Worm (Caenorhabditis elegans) whole organism, L1 larva: Measurements from ENCODE around the gene hnd-1.

Source experiments
- C04F5.9 ChIP-seq: sonication (generic microtip); optimal IDR thresholded peaks from 2 replicates; lab custom pipeline; 2016; ENCODE audit warnings: missing genetic modification characterization, missing compliant biosample characterization
- aly-2 ChIP-seq: fragments of 150-350 bp; optimal IDR thresholded peaks from 2 replicates; lab custom pipeline; 2014; ENCODE audit warnings: missing biosample characterization, missing genetic modification characterization
- ama-1 ChIP-seq: fragments of 150-350 bp; optimal IDR thresholded peaks from 2 replicates; lab custom pipeline; 2014
- ceh-63 ChIP-seq: fragments of 200-800 bp; sonication (Bioruptor generic); optimal IDR thresholded peaks from 2 replicates; lab custom pipeline; 2018; ENCODE audit warnings: mild to moderate bottlenecking, missing genetic modification characterization, missing compliant biosample characterization
- ceh-8 ChIP-seq: fragments of 200-800 bp; sonication (Bioruptor generic); optimal IDR thresholded peaks from 2 replicates; lab custom pipeline; 2018; ENCODE audit warnings: mild to moderate bottlenecking, missing genetic modification characterization, moderate library complexity, missing compliant biosample characterization
- ceh-88 ChIP-seq: fragments of 200-800 bp; sonication (Bioruptor generic); IDR thresholded peaks from 2 replicates; pipeline ENCODE4 v1.3.6; 2022; ENCODE audit warnings: missing genetic modification characterization, missing compliant biosample characterization
- ces-1 ChIP-seq: fragments of 150-350 bp; optimal IDR thresholded peaks from 2 replicates; lab custom pipeline; 2014; ENCODE audit warnings: missing biosample characterization, missing genetic modification reagents, missing genetic modification characterization
- dpl-1 ChIP-seq, 3 experiments: fragments of 150-350 bp in 2 of 3; sonication (generic microtip) in 1 of 3; optimal IDR thresholded peaks; 2 replicates each; lab custom pipeline; 2014 to 2017; ENCODE audit warnings: missing biosample characterization in 3 of 3, missing genetic modification characterization in 3 of 3, missing genetic modification reagents in 3 of 3
- dsc-1 ChIP-seq: sonication (generic microtip); optimal IDR thresholded peaks from 2 replicates; lab custom pipeline; 2016; ENCODE audit warnings: mild to moderate bottlenecking, missing genetic modification characterization, missing compliant biosample characterization
- efl-1 ChIP-seq, 4 experiments: fragments of 150-350 bp; optimal IDR thresholded peaks in 3 of 4; peaks in 1 of 4; 1 replicate in 1 of 4; 2 replicates in 3 of 4; lab custom pipeline; 2014; ENCODE audit warnings: missing biosample characterization in 2 of 4, missing genetic modification characterization in 2 of 4, missing genetic modification reagents in 2 of 4
- efl-3 ChIP-seq: fragments of 200-800 bp; sonication (Bioruptor generic); optimal IDR thresholded peaks from 2 replicates; lab custom pipeline; 2018; ENCODE audit warnings: mild to moderate bottlenecking, missing genetic modification characterization, missing compliant biosample characterization
- egl-13 ChIP-seq: sonication (generic microtip); optimal IDR thresholded peaks from 2 replicates; lab custom pipeline; 2016; ENCODE audit warnings: missing genotype, missing genetic modification reagents, missing genetic modification characterization, missing compliant biosample characterization
- elt-3 ChIP-seq, 6 experiments: fragments of 150-350 bp in 1 of 6; sonication (generic microtip); optimal IDR thresholded peaks; 2 replicates each; lab custom pipeline; 2017 to 2018; ENCODE audit warnings: missing biosample characterization in 6 of 6, missing genetic modification characterization in 6 of 6, inconsistent platforms in 1 of 6
- fkh-4 ChIP-seq: sonication (generic microtip); optimal IDR thresholded peaks from 2 replicates; lab custom pipeline; 2016; ENCODE audit warnings: missing compliant biosample characterization, missing genetic modification characterization, borderline replicate concordance
- grh-1 ChIP-seq: fragments of 200-800 bp; sonication (Bioruptor generic); IDR thresholded peaks from 2 replicates; pipeline ENCODE4 v1.3.6; 2022; ENCODE audit warnings: missing genetic modification reagents, missing genetic modification characterization, missing compliant biosample characterization
- irx-1 ChIP-seq: sonication (generic microtip); optimal IDR thresholded peaks from 2 replicates; lab custom pipeline; 2016; ENCODE audit warnings: missing genetic modification characterization, missing compliant biosample characterization
- isw-1 ChIP-seq: fragments of 200-800 bp; sonication (Bioruptor generic); IDR thresholded peaks from 2 replicates; pipeline ENCODE4 v1.3.6; 2022; ENCODE audit warnings: missing genetic modification characterization, missing compliant biosample characterization
- jun-1 ChIP-seq: fragments of 150-350 bp; optimal IDR thresholded peaks from 2 replicates; lab custom pipeline; 2014; ENCODE audit warnings: missing biosample characterization, missing genetic modification reagents, missing genetic modification characterization
- lin-13 ChIP-seq: fragments of 150-350 bp; optimal IDR thresholded peaks from 2 replicates; lab custom pipeline; 2014; ENCODE audit warnings: missing biosample characterization, missing genetic modification reagents, missing genetic modification characterization
- lin-15B ChIP-seq: fragments of 150-350 bp; sonication (generic microtip); optimal IDR thresholded peaks from 3 replicates; lab custom pipeline; 2014; ENCODE audit warnings: missing biosample characterization, missing genetic modification characterization
- lsy-2 ChIP-seq, 2 experiments: fragments of 150-350 bp; optimal IDR thresholded peaks; 2 replicates each; lab custom pipeline; 2014; ENCODE audit warnings: missing biosample characterization in 2 of 2, missing genetic modification characterization in 2 of 2
- mdl-1 ChIP-seq, 2 experiments: fragments of 150-350 bp; optimal IDR thresholded peaks; 2 replicates each; lab custom pipeline; 2014 to 2017; ENCODE audit warnings: missing biosample characterization in 2 of 2, missing genetic modification characterization in 2 of 2, inconsistent platforms in 1 of 2
- nhr-12 ChIP-seq: sonication (generic microtip); optimal IDR thresholded peaks from 2 replicates; lab custom pipeline; 2017; ENCODE audit warnings: missing biosample characterization, missing genetic modification characterization
- nhr-19 ChIP-seq: fragments of 200-800 bp; sonication (Bioruptor generic); conservative IDR thresholded peaks from 2 replicates; pipeline ENCODE4 v1.3.6; 2022; ENCODE audit warnings: missing genetic modification characterization, missing compliant biosample characterization
- nhr-20 ChIP-seq: sonication (generic microtip); optimal IDR thresholded peaks from 2 replicates; lab custom pipeline; 2016; ENCODE audit warnings: mild to moderate bottlenecking, missing genetic modification characterization, missing compliant biosample characterization
- nhr-47 ChIP-seq: sonication (generic microtip); optimal IDR thresholded peaks from 2 replicates; lab custom pipeline; 2016; ENCODE audit warnings: mild to moderate bottlenecking, missing genetic modification characterization, moderate library complexity, missing compliant biosample characterization
- nhr-71 ChIP-seq: sonication (generic microtip); optimal IDR thresholded peaks from 2 replicates; lab custom pipeline; 2016; ENCODE audit warnings: mild to moderate bottlenecking, missing genetic modification characterization, moderate library complexity, missing compliant biosample characterization
- nhr-77 ChIP-seq: fragments of 150-350 bp; optimal IDR thresholded peaks from 2 replicates; lab custom pipeline; 2014; ENCODE audit warnings: missing biosample characterization, missing genetic modification characterization
- nhr-84 ChIP-seq: sonication (generic microtip); optimal IDR thresholded peaks from 2 replicates; lab custom pipeline; 2017; ENCODE audit warnings: missing biosample characterization, missing genetic modification characterization
- nhr-85 ChIP-seq: sonication (generic microtip); peaks from one replicate; lab custom pipeline; 2016; ENCODE audit warnings: missing genetic modification characterization, inconsistent platforms, missing compliant biosample characterization
- pag-3 ChIP-seq: sonication (generic microtip); optimal IDR thresholded peaks from 2 replicates; lab custom pipeline; 2017; ENCODE audit warnings: missing genetic modification characterization, mild to moderate bottlenecking, missing compliant biosample characterization, antibody characterized with exemption, borderline replicate concordance; ENCODE audit not compliant: insufficient read depth
- pax-3 ChIP-seq: fragments of 200-800 bp; sonication (Bioruptor generic); optimal IDR thresholded peaks from 2 replicates; lab custom pipeline; 2018; ENCODE audit warnings: mild to moderate bottlenecking, missing genetic modification characterization, moderate library complexity, missing compliant biosample characterization
- pqm-1 ChIP-seq: sonication (generic microtip); optimal IDR thresholded peaks from 3 replicates; lab custom pipeline; 2017; ENCODE audit warnings: missing biosample characterization, missing genetic modification characterization
- rnt-1 ChIP-seq: sonication (generic microtip); optimal IDR thresholded peaks from 2 replicates; lab custom pipeline; 2016; ENCODE audit warnings: mild to moderate bottlenecking, missing genetic modification characterization, moderate library complexity, missing compliant biosample characterization
- skn-1 ChIP-seq: fragments of 150-350 bp; optimal IDR thresholded peaks from 2 replicates; lab custom pipeline; 2014; ENCODE audit warnings: missing biosample characterization, missing genetic modification characterization
- snu-23 ChIP-seq: sonication (generic microtip); optimal IDR thresholded peaks from 2 replicates; lab custom pipeline; 2016; ENCODE audit warnings: missing genetic modification characterization, missing compliant biosample characterization
- sptf-1 ChIP-seq: fragments of 150-350 bp; optimal IDR thresholded peaks from 2 replicates; lab custom pipeline; 2014; ENCODE audit warnings: missing biosample characterization, missing genetic modification characterization
- sup-37 ChIP-seq: fragments of 200-800 bp; sonication (Bioruptor generic); optimal IDR thresholded peaks from 2 replicates; lab custom pipeline; 2018; ENCODE audit warnings: mild to moderate bottlenecking, missing genetic modification characterization, missing compliant biosample characterization
- swsn-7 ChIP-seq: sonication (generic microtip); optimal IDR thresholded peaks from 2 replicates; lab custom pipeline; 2016; ENCODE audit warnings: missing genetic modification characterization, missing compliant biosample characterization
- tbx-2 ChIP-seq: sonication (generic microtip); optimal IDR thresholded peaks from 2 replicates; lab custom pipeline; 2016; ENCODE audit warnings: missing genetic modification characterization, missing compliant biosample characterization
- tlp-1 ChIP-seq: fragments of 150-350 bp; optimal IDR thresholded peaks from 2 replicates; lab custom pipeline; 2014; ENCODE audit warnings: missing biosample characterization, missing genetic modification characterization
- unc-130 ChIP-seq: fragments of 150-350 bp; optimal IDR thresholded peaks from 2 replicates; lab custom pipeline; 2017; ENCODE audit warnings: missing biosample characterization, missing genetic modification characterization, inconsistent platforms
- unc-86 ChIP-seq: sonication (generic microtip); optimal IDR thresholded peaks from 2 replicates; lab custom pipeline; 2016; ENCODE audit warnings: missing genetic modification characterization, missing compliant biosample characterization
- vab-15 ChIP-seq: sonication (generic microtip); optimal IDR thresholded peaks from 2 replicates; lab custom pipeline; 2017; ENCODE audit warnings: missing genotype, mild to moderate bottlenecking, missing genetic modification characterization, missing compliant biosample characterization
- xbp-1 ChIP-seq: sonication (generic microtip); optimal IDR thresholded peaks from 2 replicates; lab custom pipeline; 2016; ENCODE audit warnings: missing genetic modification characterization, missing compliant biosample characterization
- zag-1 ChIP-seq: fragments of 150-350 bp; optimal IDR thresholded peaks from 2 replicates; lab custom pipeline; 2014; ENCODE audit warnings: missing biosample characterization, missing genetic modification characterization
- zip-4 ChIP-seq: fragments of 200-800 bp; sonication (Bioruptor generic); optimal IDR thresholded peaks from 2 replicates; lab custom pipeline; 2018; ENCODE audit warnings: mild to moderate bottlenecking, missing genetic modification characterization, moderate library complexity, missing compliant biosample characterization
- ztf-11 ChIP-seq, 2 experiments: sonication (generic microtip); optimal IDR thresholded peaks; 2 replicates each; lab custom pipeline; 2016 to 2017; ENCODE audit warnings: missing genetic modification characterization in 2 of 2, missing biosample characterization in 1 of 2, missing compliant biosample characterization in 1 of 2
- ztf-4 ChIP-seq: fragments of 150-350 bp; optimal IDR thresholded peaks from 2 replicates; lab custom pipeline; 2014; ENCODE audit warnings: missing biosample characterization, missing genetic modification characterization

Gene hnd-1

ce11 chrX:11643767-11644235 lies 40.6 kb upstream of the hnd-1 start, which contains the start of gene sto-4 (continued):
- TF ChIP-seq ceh-8 (GFP tag; lab: Kevin White, UChicago), result peak; percentile 95
- peak; percentile 55 for TF ChIP-seq isw-1 (GFP tag; lab: Robert Waterston, UW)
- peak; percentile 75 for TF ChIP-seq nhr-19 (GFP tag; lab: Robert Waterston, UW)
- peak; percentile 55 for TF ChIP-seq ztf-4 (tag; lab: Kevin White, UChicago)
- TF ChIP-seq pax-3 (tag; lab: Kevin White, UChicago), result peak; percentile 92
- TF ChIP-seq unc-86 (tag; lab: Kevin White, UChicago), result peak; percentile 90
- peak; percentile 9 to 57 for TF ChIP-seq lsy-2 (tag; optimal IDR thresholded peaks at IDR 0.05; lab: Kevin White, UChicago)
- TF ChIP-seq xbp-1 (tag; lab: Kevin White, UChicago), result peak; percentile 69
- TF ChIP-seq swsn-7 (tag; lab: Kevin White, UChicago), result peak; percentile 83
- peak; percentile 99 for TF ChIP-seq nhr-85 (tag; lab: Kevin White, UChicago)
- TF ChIP-seq grh-1 (GFP tag; lab: Robert Waterston, UW), result peak; percentile 78
- peak; percentile 83 for TF ChIP-seq zip-4 (GFP tag; lab: Kevin White, UChicago)
- TF ChIP-seq irx-1 (tag; lab: Kevin White, UChicago), result peak; percentile 76
- peak; percentile 38 for TF ChIP-seq snu-23 (GFP tag; lab: Kevin White, UChicago)
- TF ChIP-seq mdl-1 (tag; optimal IDR thresholded peaks at IDR 0.05; lab: Kevin White, UChicago), result peak in 1 of 2 experiments; percentile 21

DNA sequence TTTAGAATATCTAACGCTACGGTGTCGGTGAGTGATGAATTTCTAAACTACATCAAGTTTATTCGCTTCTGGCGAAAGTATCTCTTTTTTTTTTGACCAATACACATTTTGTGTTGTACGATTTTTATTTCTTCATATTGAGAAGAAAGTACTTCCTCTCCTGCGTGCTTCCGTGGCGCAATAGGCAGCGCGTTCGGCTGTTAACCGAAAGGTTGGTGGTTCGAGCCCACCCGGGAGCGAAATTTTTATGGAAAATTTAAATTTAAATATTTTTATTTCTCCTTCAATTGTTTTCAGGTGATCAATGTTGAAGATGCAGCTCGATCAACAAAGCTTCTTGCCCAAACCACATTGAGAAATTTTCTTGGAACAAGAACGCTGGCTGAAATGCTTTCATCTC lies 38.8 kb upstream of the hnd-1 start:
- TF ChIP-seq ces-1 (GFP tag; lab: Kevin White, UChicago), result no peak
- no peak for TF ChIP-seq vab-15 (tag; lab: Kevin White, UChicago)
- no peak for TF ChIP-seq egl-13 (tag; lab: Kevin White, UChicago)
- peak in 1 of 2 experiments; percentile 2 for TF ChIP-seq lsy-2 (tag; optimal IDR thresholded peaks at IDR 0.05; lab: Kevin White, UChicago)
- no peak for TF ChIP-seq C04F5.9 (tag; lab: Kevin White, UChicago)
- TF ChIP-seq ztf-11 (tag; optimal IDR thresholded peaks at IDR 0.05; lab: Kevin White, UChicago), result no peak
- TF ChIP-seq nhr-47, result peak; percentile 35
- no peak for TF ChIP-seq efl-1 (optimal IDR thresholded peaks at IDR 0.05; lab: Kevin White, UChicago)
- TF ChIP-seq efl-1 (GFP tag; optimal IDR thresholded peaks at IDR 0.05 in 1 of 2; lab: Kevin White, UChicago), result no peak
- TF ChIP-seq dsc-1, result no peak
- TF ChIP-seq nhr-20 (tag; lab: Kevin White, UChicago), result peak; percentile 43
- no peak for TF ChIP-seq jun-1 (tag; lab: Kevin White, UChicago)
- no peak for TF ChIP-seq sup-37 (GFP tag; lab: Kevin White, UChicago)
- TF ChIP-seq skn-1 (tag; lab: Kevin White, UChicago), result peak; percentile 20
- no peak for TF ChIP-seq ceh-88 (GFP tag; lab: Robert Waterston, UW)
- no peak for TF ChIP-seq fkh-4 (tag; lab: Kevin White, UChicago)
- no peak for TF ChIP-seq nhr-77 (tag; lab: Kevin White, UChicago)
- no peak for TF ChIP-seq ama-1 (lab: Kevin White, UChicago)
- no peak for TF ChIP-seq pqm-1 (tag; lab: Kevin White, UChicago)
- peak; percentile 35 for TF ChIP-seq rnt-1 (tag; lab: Kevin White, UChicago)
- TF ChIP-seq nhr-84 (tag; lab: Kevin White, UChicago), result no peak
- TF ChIP-seq efl-3, result no peak
- no peak for TF ChIP-seq dpl-1 (GFP tag; optimal IDR thresholded peaks at IDR 0.05; lab: Kevin White, UChicago)
- TF ChIP-seq swsn-7 (tag; lab: Kevin White, UChicago), result peak; percentile 21
- no peak for TF ChIP-seq ztf-4 (tag; lab: Kevin White, UChicago)
- no peak for TF ChIP-seq sptf-1 (tag; lab: Kevin White, UChicago)
- no peak for TF ChIP-seq tlp-1 (tag; lab: Kevin White, UChicago)
- no peak for TF ChIP-seq ceh-63 (GFP tag; lab: Kevin White, UChicago)
- TF ChIP-seq nhr-12 (tag; lab: Kevin White, UChicago), result no peak
- no peak for TF ChIP-seq xbp-1 (tag; lab: Kevin White, UChicago)
- TF ChIP-seq zag-1 (tag; lab: Kevin White, UChicago), result no peak
- no peak for TF ChIP-seq unc-130
- TF ChIP-seq nhr-19 (GFP tag; lab: Robert Waterston, UW), result peak; percentile 14; the same call in 1 of the 2 replicates
- no peak for TF ChIP-seq grh-1 (GFP tag; lab: Robert Waterston, UW)
- peak; percentile 62 for TF ChIP-seq nhr-71 (tag; lab: Kevin White, UChicago)
- no peak for TF ChIP-seq lin-15B (tag; lab: Kevin White, UChicago)
- TF ChIP-seq pag-3 (tag; lab: Kevin White, UChicago), result no peak
- TF ChIP-seq lin-13 (GFP tag; lab: Kevin White, UChicago), result no peak
- peak in 1 of 6 experiments; percentile 49 for TF ChIP-seq elt-3 (tag; optimal IDR thresholded peaks at IDR 0.05; lab: Kevin White, UChicago)
- no peak for TF ChIP-seq unc-86 (tag; lab: Kevin White, UChicago)
- peak in 1 of 2 experiments; percentile 40 for TF ChIP-seq mdl-1 (tag; optimal IDR thresholded peaks at IDR 0.05; lab: Kevin White, UChicago)
- no peak for TF ChIP-seq aly-2 (tag; lab: Kevin White, UChicago)
- TF ChIP-seq tbx-2 (tag; lab: Kevin White, UChicago), result peak; percentile 25
